Fruit fly (Drosophila melanogaster): ENCODE measurements around the gene Miro.
A peak's percentile ranks its signal among the peaks of the same experiment; 100 is the strongest.

Gene Miro

DNA sequence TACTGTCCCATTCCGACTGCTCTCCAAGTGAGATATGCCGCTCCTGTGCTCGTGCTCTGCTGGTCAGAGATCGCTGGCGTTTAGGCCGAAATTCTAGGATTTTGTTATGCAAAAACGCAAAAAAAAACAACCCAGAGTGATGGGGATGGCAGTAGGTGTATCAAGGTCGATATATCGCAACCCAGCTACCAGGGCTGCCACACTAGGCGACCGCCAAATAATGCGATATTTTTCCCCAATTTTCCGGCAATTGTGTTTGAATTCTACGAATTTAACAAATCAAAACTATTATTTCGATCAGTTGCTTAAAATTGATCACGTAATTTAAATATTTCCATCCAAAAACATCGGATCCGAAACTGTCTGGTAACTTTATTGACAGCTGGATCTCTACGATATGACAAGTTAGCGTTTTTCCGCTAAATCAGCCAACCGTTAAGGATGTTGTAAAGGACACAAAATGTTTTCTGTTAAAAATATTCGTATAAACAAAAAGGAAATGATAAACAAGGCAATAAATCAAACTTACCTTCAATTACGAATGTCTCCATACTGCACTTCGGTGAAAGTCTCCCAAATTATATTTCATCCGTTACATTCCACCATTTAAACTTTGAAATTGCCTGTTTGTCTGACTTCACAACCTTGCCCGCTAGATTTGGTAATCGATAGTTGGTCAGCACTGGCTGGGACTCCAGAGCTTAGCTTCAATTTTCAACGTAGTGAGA lies 945 bp downstream of the Miro start, which contains the start of gene spas (continued):
- TF ChIP-seq ssp (GFP tag; IDR thresholded peaks at IDR 0.05) (peak; percentile 69), Dip2 (GFP tag; IDR thresholded peaks at IDR 0.05) (peak; percentile 14; the same call in 1 of the 2 replicates), CG18619 (GFP tag; optimal IDR thresholded peaks at IDR 0.05) (peak; percentile 61), Chrac-16 (GFP tag; optimal IDR thresholded peaks at IDR 0.05) (peak; percentile 77), Kr (GFP tag; optimal IDR thresholded peaks at IDR 0.05) (no peak), Ets65A (GFP tag) (peak; percentile 96), CkIIα-i1 (GFP tag; IDR thresholded peaks at IDR 0.05) (no peak), CG8281 (tag; optimal IDR thresholded peaks at IDR 0.05) (peak; percentile 24), gfzf (GFP tag; optimal IDR thresholded peaks at IDR 0.05) (peak; percentile 27), CG2120 (GFP tag; optimal IDR thresholded peaks at IDR 0.05) (peak; percentile 88), bcd (GFP tag; optimal IDR thresholded peaks at IDR 0.05) (peak; percentile 65), H15 (GFP tag; IDR thresholded peaks at IDR 0.05) (peak; percentile 68; the same call in 2 of the 3 replicates), CG9437 (GFP tag; optimal IDR thresholded peaks at IDR 0.05) (peak; percentile 67), slp2 (GFP tag; optimal IDR thresholded peaks at IDR 0.05) (peak; percentile 80), ac (GFP tag; optimal IDR thresholded peaks at IDR 0.05) (no peak), CG5953 (GFP tag; IDR thresholded peaks at IDR 0.05) (peak; percentile 45; the same call in 1 of the 2 replicates), CG11560 (tag; IDR thresholded peaks at IDR 0.05) (0 out of 3 replicates have a peak, but pooled peaks have one; percentile 30), tin (GFP tag; optimal IDR thresholded peaks at IDR 0.05) (peak; percentile 72), CG10543 (GFP tag; optimal IDR thresholded peaks at IDR 0.05) (peak; percentile 36), bab2 (GFP tag; optimal IDR thresholded peaks at IDR 0.05) (peak; percentile 75), CG7745 (tag; optimal IDR thresholded peaks at IDR 0.05) (no peak), CG30020 (tag; optimal IDR thresholded peaks at IDR 0.05) (peak; percentile 65), Hmx (GFP tag; optimal IDR thresholded peaks at IDR 0.05) (no peak), Dp (GFP tag; optimal IDR thresholded peaks at IDR 0.05) (peak; percentile 31), CG3163 (GFP tag; optimal IDR thresholded peaks at IDR 0.05) (peak; percentile 58), eyg (GFP tag; optimal IDR thresholded peaks at IDR 0.05) (peak; percentile 20), slbo (GFP tag; IDR thresholded peaks at IDR 0.05) (peak; percentile 89), CG13296 (GFP tag; optimal IDR thresholded peaks at IDR 0.05) (peak; percentile 37), CG1024 (GFP tag; IDR thresholded peaks at IDR 0.05) (peak; percentile 53), ems (GFP tag; optimal IDR thresholded peaks at IDR 0.05) (peak; percentile 57), Doc3 (GFP tag; IDR thresholded peaks at IDR 0.05; ENCODE audit: partially characterized antibody) (peak; percentile 90), CG2116 (GFP tag; optimal IDR thresholded peaks at IDR 0.05) (peak; percentile 63), grau (tag; optimal IDR thresholded peaks at IDR 0.05) (peak; percentile 53), CG3838 (GFP tag; optimal IDR thresholded peaks at IDR 0.05) (peak; percentile 41), CG1792 (GFP tag; optimal IDR thresholded peaks at IDR 0.05) (peak; percentile 22), CG4854 (GFP tag; optimal IDR thresholded peaks at IDR 0.05) (peak; percentile 45), lbe (GFP tag; optimal IDR thresholded peaks at IDR 0.05) (no peak), CG34376 (GFP tag; optimal IDR thresholded peaks at IDR 0.05) (peak; percentile 37), tgo (GFP tag; IDR thresholded peaks at IDR 0.05) (peak; percentile 75), cad (GFP tag; optimal IDR thresholded peaks at IDR 0.05) (no peak), CG10979 (tag; optimal IDR thresholded peaks at IDR 0.05) (peak; percentile 46), MBD-R2 (GFP tag; IDR thresholded peaks at IDR 0.05) (peak; percentile 87), CG15601 (tag; optimal IDR thresholded peaks at IDR 0.05) (peak; percentile 29), vvl (GFP tag; IDR thresholded peaks at IDR 0.05) (peak; percentile 81), NC2β (GFP tag; optimal IDR thresholded peaks at IDR 0.05) (no peak), GATAe (GFP tag; conservative IDR thresholded peaks at IDR 0.05) (no peak), lab (GFP tag; optimal IDR thresholded peaks at IDR 0.05) (peak; percentile 50), PHDP (tag; optimal IDR thresholded peaks at IDR 0.05) (peak; percentile 46), ab (GFP tag; optimal IDR thresholded peaks at IDR 0.05) (no peak), ci (GFP tag; IDR thresholded peaks at IDR 0.05) (peak; percentile 76; the same call in 2 of the 3 replicates)

Data from whole organism, embryonic.